Worm (Caenorhabditis elegans): ENCODE measurements around the gene ndua-5.

ndua-5 gene

ce11 chrIV:9563529-9564376 is 39.1 kb upstream of the ndua-5 start (continued):
- TF ChIP-seq bed-2 (GFP tag; IDR thresholded peaks at IDR 0.05), result no peak
- no peak for TF ChIP-seq aptf-3 (GFP tag; IDR thresholded peaks at IDR 0.05)
- no peak for TF ChIP-seq nfya-1 (tag; optimal IDR thresholded peaks at IDR 0.05; ENCODE audit: borderline replicate concordance, insufficient read depth)
- peak; percentile 81 for TF ChIP-seq lin-26 (GFP tag; IDR thresholded peaks at IDR 0.05)
- peak; percentile 54 for TF ChIP-seq lin-40 (tag; optimal IDR thresholded peaks at IDR 0.05)
- TF ChIP-seq efl-1 (GFP tag; optimal IDR thresholded peaks at IDR 0.05), result no peak
- TF ChIP-seq F22D6.2 (tag; optimal IDR thresholded peaks at IDR 0.05), result peak; percentile 24
- no peak for TF ChIP-seq ZK185.1 (tag; optimal IDR thresholded peaks at IDR 0.05; ENCODE audit: poor library complexity, severe bottlenecking)
- TF ChIP-seq hsf-1 (GFP tag; IDR thresholded peaks at IDR 0.05), result no peak
- TF ChIP-seq tbx-9 (tag; optimal IDR thresholded peaks at IDR 0.05; ENCODE audit: borderline replicate concordance), result no peak
- peak; percentile 10 for TF ChIP-seq T26A5.8 (tag; optimal IDR thresholded peaks at IDR 0.05)
- peak; percentile 0 for TF ChIP-seq F52B5.7 (tag; optimal IDR thresholded peaks at IDR 0.05)
- TF ChIP-seq nhr-120 (GFP tag; IDR thresholded peaks at IDR 0.05), result 0 out of 2 replicates have a peak, but pooled peaks have one; percentile 69

ce11 chrIV:9563079-9563478 is 38.4 kb upstream of the ndua-5 start, which contains the start of gene col-122:
Gene col-122, plus strand, starts transcription at chrIV:9563379.
- no peak for TF ChIP-seq rec-8 (tag; optimal IDR thresholded peaks at IDR 0.05)
- no peak for TF ChIP-seq bed-1 (GFP tag; IDR thresholded peaks at IDR 0.05)
- no peak for TF ChIP-seq mel-28 (tag; optimal IDR thresholded peaks at IDR 0.05; ENCODE audit: borderline replicate concordance)
- no peak for TF ChIP-seq T26A5.8 (tag; optimal IDR thresholded peaks at IDR 0.05)
- TF ChIP-seq lin-54 (GFP tag; optimal IDR thresholded peaks at IDR 0.05), result no peak

DNA sequence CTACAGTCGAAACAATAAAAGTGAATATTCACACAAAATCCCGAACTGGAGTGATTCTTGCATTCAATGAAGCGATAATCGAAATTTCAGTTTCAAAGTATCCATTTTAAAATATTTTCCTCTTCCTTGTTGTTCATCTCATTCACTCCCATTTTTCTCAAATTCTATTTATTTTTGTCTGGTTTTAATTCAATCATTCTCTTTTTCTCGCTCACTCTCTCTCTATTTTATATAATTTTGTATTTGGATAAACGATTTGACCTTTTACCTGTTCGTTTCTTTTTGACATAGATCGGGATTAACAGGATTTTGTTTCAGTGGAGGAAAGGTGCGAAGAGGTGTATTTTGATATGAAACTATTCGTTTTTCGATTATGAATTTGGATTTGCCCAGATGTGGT is 21.3 kb upstream of the ndua-5 start, which contains the start of gene T05A1.5:
Gene T05A1.5 (plus strand): TSS at position 301 of the 400 bp plus-strand sequence.
- TF ChIP-seq hmg-20 (GFP tag; IDR thresholded peaks at IDR 0.05), result no peak

DNA sequence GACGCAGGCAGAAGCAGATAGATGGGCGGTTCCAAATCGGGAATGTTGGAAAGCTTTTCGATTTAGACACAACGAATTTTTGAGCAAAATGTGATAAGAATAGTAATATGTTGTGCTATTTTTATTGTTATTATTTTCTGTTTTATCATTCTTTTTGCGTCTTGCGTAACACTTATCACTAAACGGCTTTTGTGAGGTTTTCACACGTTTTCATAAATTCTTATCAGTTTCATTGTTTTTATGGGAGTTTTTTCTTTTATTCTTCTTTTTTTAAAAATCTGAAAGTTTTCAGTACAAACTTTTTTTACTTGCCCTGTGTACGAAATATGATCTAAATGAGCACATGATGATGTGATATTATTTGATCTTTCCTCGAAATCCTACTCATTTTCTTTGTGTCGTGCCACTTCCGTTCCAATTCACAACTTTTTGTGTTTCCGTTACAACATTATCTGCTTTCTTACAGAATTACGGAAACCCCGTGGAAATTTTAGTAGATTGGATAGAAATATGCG is 15.7 kb upstream of the ndua-5 start, which contains the start of gene fbl-1:
Gene fbl-1 (plus strand): TSS at position 465 of the 515 bp plus-strand sequence.
- peak; percentile 47 for TF ChIP-seq nhr-80 (tag; optimal IDR thresholded peaks at IDR 0.05)
- no peak for TF ChIP-seq ztf-22 (GFP tag; optimal IDR thresholded peaks at IDR 0.05)
- TF ChIP-seq lin-40 (tag; optimal IDR thresholded peaks at IDR 0.05), result no peak

DNA sequence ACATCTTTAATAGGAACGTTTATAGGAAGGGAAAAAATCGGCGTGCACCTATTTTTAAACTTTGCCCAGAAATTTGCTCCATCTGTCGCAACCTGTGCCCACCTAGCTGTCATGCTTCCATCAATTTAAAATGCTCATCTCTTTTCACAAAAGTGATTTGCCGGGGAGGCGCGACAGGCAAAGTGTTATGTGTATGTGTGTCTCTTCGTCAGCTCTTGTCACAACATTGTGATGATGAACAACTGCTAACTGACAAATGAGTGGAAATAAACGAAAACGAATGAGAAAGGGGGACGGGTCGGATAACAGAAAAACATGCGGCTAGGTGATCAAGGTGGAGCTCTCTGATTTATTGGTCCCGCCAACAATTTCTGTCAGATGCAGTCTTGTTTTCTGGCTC is 13.5 kb upstream of the ndua-5 start:
- TF ChIP-seq let-607 (tag; optimal IDR thresholded peaks at IDR 0.05) (peak; percentile 14 to 77), nhr-80 (tag; optimal IDR thresholded peaks at IDR 0.05) (peak; percentile 61), egl-44 (GFP tag; IDR thresholded peaks at IDR 0.05) (0 out of 2 replicates have a peak, but pooled peaks have one; percentile 10), unc-62 (GFP tag; optimal IDR thresholded peaks at IDR 0.05) (peak; percentile 45), F57A8.1 (GFP tag; optimal IDR thresholded peaks at IDR 0.05) (no peak)

DNA sequence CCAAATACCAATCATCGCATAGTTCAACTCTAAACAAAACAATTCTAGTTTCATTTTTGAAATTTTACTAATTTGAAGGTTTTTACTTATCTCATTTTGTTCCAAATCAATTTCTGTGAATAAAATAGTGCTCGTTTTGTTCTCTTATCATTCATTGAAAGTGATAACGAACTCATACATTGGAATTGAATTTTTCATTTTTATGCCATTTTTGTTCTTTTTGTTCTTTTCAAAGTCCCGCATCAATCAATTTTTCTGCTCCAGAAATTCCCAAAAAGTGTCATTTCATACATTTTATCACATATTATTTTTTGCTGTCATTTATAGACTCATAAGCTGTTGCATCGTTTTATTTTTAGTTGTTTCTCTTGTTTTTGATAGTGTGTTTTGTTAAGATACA is 12.8 kb upstream of the ndua-5 start:
- peak; percentile 89 for TF ChIP-seq nhr-80 (tag; optimal IDR thresholded peaks at IDR 0.05)
- TF ChIP-seq let-607 (tag; optimal IDR thresholded peaks at IDR 0.05), result peak in 1 of 2 experiments; percentile 13
- no peak for TF ChIP-seq nfya-1 (tag; optimal IDR thresholded peaks at IDR 0.05; ENCODE audit: borderline replicate concordance, insufficient read depth)
- peak; percentile 38 for TF ChIP-seq unc-62 (GFP tag; optimal IDR thresholded peaks at IDR 0.05)

- no peak for TF ChIP-seq hlh-12 (tag; optimal IDR thresholded peaks at IDR 0.05)
- no peak for TF ChIP-seq F23B12.7 (tag; optimal IDR thresholded peaks at IDR 0.05; ENCODE audit: insufficient read depth)
- no peak for TF ChIP-seq hmg-20 (GFP tag; IDR thresholded peaks at IDR 0.05)
- no peak for TF ChIP-seq K11D2.4 (GFP tag; IDR thresholded peaks at IDR 0.05)
- TF ChIP-seq T07F8.4 (tag; optimal IDR thresholded peaks at IDR 0.05), result no peak
- no peak for TF ChIP-seq ZK185.1 (tag; optimal IDR thresholded peaks at IDR 0.05; ENCODE audit: poor library complexity, severe bottlenecking)
- no peak for TF ChIP-seq ama-1 (optimal IDR thresholded peaks at IDR 0.05)
- TF ChIP-seq ama-1 (GFP tag; optimal IDR thresholded peaks at IDR 0.05), result no peak
- TF ChIP-seq rcor-1 (GFP tag; IDR thresholded peaks at IDR 0.05), result no peak
- no peak for TF ChIP-seq aptf-2 (GFP tag; conservative IDR thresholded peaks at IDR 0.05)
- no peak for TF ChIP-seq sdz-38 (tag; optimal IDR thresholded peaks at IDR 0.05)
Observed at ce11 chrIV:9536124-9536523, 11.4 kb upstream of the ndua-5 start.

Measured in whole organism, young adult.